Fruit fly (Drosophila melanogaster) whole organism, wandering third instar larva: Measurements from ENCODE around the gene UQCR-14.

Experiments used
- Abd-B ChIP-seq: fragments of >200 bp; optimal IDR thresholded peaks from 2 replicates; lab custom pipeline; 2017; ENCODE audit warnings: missing biosample characterization, missing genetic modification characterization
- CG9705 ChIP-seq: fragments of 200-800 bp; sonication (Bioruptor generic); optimal IDR thresholded peaks from 2 replicates; lab custom pipeline; 2018; ENCODE audit warnings: missing biosample characterization, mild to moderate bottlenecking, missing genetic modification characterization
- CrebA ChIP-seq: fragments of 200-800 bp; sonication (Bioruptor generic); optimal IDR thresholded peaks from 2 replicates; lab custom pipeline; 2016; ENCODE audit warnings: missing biosample characterization, mild to moderate bottlenecking, missing genetic modification characterization, borderline replicate concordance
- Dfd ChIP-seq: fragments of >200 bp; optimal IDR thresholded peaks from 2 replicates; lab custom pipeline; 2017; ENCODE audit warnings: missing biosample characterization, missing genetic modification characterization
- Dif ChIP-seq: fragments of 200-275, 200-300 bp; sonication (Bioruptor generic); optimal IDR thresholded peaks from 2 replicates; lab custom pipeline; 2018; ENCODE audit warnings: missing biosample characterization, missing genetic modification characterization; ENCODE audit not compliant: partially characterized antibody
- HLH106 ChIP-seq: fragments of 200-800 bp; optimal IDR thresholded peaks from 3 replicates; lab custom pipeline; 2019; ENCODE audit warnings: missing biosample characterization, mild to moderate bottlenecking, missing genetic modification characterization, moderate library complexity
- Hnf4 ChIP-seq: fragments of 200-800 bp; sonication (Bioruptor generic); optimal IDR thresholded peaks from 2 replicates; lab custom pipeline; 2016; ENCODE audit warnings: missing biosample characterization, mild to moderate bottlenecking, missing genetic modification characterization
- Hr83 ChIP-seq: fragments of 200-300 bp; sonication (Bioruptor generic); optimal IDR thresholded peaks from 2 replicates; lab custom pipeline; 2016; ENCODE audit warnings: missing biosample characterization, mild to moderate bottlenecking, missing genetic modification characterization, moderate library complexity; ENCODE audit not compliant: poor library complexity, severe bottlenecking
- Myc ChIP-seq: fragments of >200 bp; optimal IDR thresholded peaks from 2 replicates; lab custom pipeline; 2017
- N ChIP-seq: fragments of >200 bp; optimal IDR thresholded peaks from 2 replicates; lab custom pipeline; 2018; ENCODE audit warnings: missing biosample characterization, missing external identifiers, missing genetic modification characterization
- OdsH ChIP-seq: fragments of 200-800 bp; sonication (Bioruptor generic); optimal IDR thresholded peaks from 2 replicates; lab custom pipeline; 2016; ENCODE audit warnings: missing biosample characterization, mild to moderate bottlenecking, missing genetic modification characterization
- Rel ChIP-seq, 2 experiments: fragments of 200-800 bp; sonication (Bioruptor generic) in 1 of 2; optimal IDR thresholded peaks; 2 replicates in 1 of 2; 3 replicates in 1 of 2; lab custom pipeline; 2016 to 2019; ENCODE audit warnings: mild to moderate bottlenecking in 2 of 2, missing biosample characterization in 2 of 2, missing genetic modification characterization in 2 of 2, moderate library complexity in 1 of 2
- Sp1 ChIP-seq: fragments of 200-800 bp; sonication (Bioruptor generic); optimal IDR thresholded peaks from 3 replicates; lab custom pipeline; 2019; ENCODE audit warnings: missing biosample characterization, mild to moderate bottlenecking, missing genetic modification characterization, moderate library complexity
- Vsx2 ChIP-seq: fragments of 200-300, 225-300 bp; sonication (Bioruptor generic); optimal IDR thresholded peaks from 2 replicates; lab custom pipeline; 2018; ENCODE audit warnings: missing biosample characterization, missing genetic modification characterization; ENCODE audit not compliant: partially characterized antibody
- br ChIP-seq: fragments of 200-800 bp; sonication (Bioruptor generic); optimal IDR thresholded peaks from 2 replicates; lab custom pipeline; 2016; ENCODE audit warnings: missing biosample characterization, missing genetic modification characterization
- brk ChIP-seq: fragments of 200-800 bp; sonication (Bioruptor generic); optimal IDR thresholded peaks from 2 replicates; lab custom pipeline; 2016; ENCODE audit warnings: missing biosample characterization, mild to moderate bottlenecking, missing genetic modification characterization
- dl ChIP-seq, 2 experiments: fragments of 175-275, 200-275 bp in 1 of 2; fragments of 200-275 bp in 1 of 2; sonication (Bioruptor generic); optimal IDR thresholded peaks; lab custom pipeline; 2018; ENCODE audit warnings: mild to moderate bottlenecking in 2 of 2, missing biosample characterization in 2 of 2, missing genetic modification characterization in 2 of 2, moderate library complexity in 2 of 2; ENCODE audit not compliant: partially characterized antibody in 2 of 2, insufficient read depth in 1 of 2
- dmrt93B ChIP-seq: fragments of 200-800 bp; sonication (Bioruptor generic); optimal IDR thresholded peaks from 2 replicates; lab custom pipeline; 2018; ENCODE audit warnings: missing biosample characterization, mild to moderate bottlenecking, missing genetic modification characterization
- dsf ChIP-seq: sonication (Bioruptor generic); optimal IDR thresholded peaks from 2 replicates; lab custom pipeline; 2016; ENCODE audit warnings: missing biosample characterization, missing genetic modification characterization, borderline replicate concordance
- ey ChIP-seq: fragments of 200-800 bp; sonication (Bioruptor generic); optimal IDR thresholded peaks from 2 replicates; lab custom pipeline; 2016; ENCODE audit warnings: missing biosample characterization, missing genetic modification characterization
- foxo ChIP-seq, 2 experiments: fragments of 200-800 bp; sonication (Bioruptor generic); optimal IDR thresholded peaks; 2 replicates in 1 of 2; 3 replicates in 1 of 2; lab custom pipeline; 2016 to 2017; ENCODE audit warnings: missing biosample characterization in 2 of 2, missing genetic modification characterization in 2 of 2
- fru ChIP-seq: fragments of 200-800 bp; sonication (Bioruptor generic); optimal IDR thresholded peaks from 3 replicates; lab custom pipeline; 2016; ENCODE audit warnings: missing biosample characterization, mild to moderate bottlenecking, missing genetic modification characterization
- h ChIP-seq: fragments of 200-800 bp; sonication (Bioruptor generic); optimal IDR thresholded peaks from 3 replicates; lab custom pipeline; 2016; ENCODE audit warnings: missing biosample characterization, mild to moderate bottlenecking, missing genetic modification characterization
- jim ChIP-seq: fragments of 175-275, 200-325 bp; sonication (Bioruptor generic); optimal IDR thresholded peaks from 2 replicates; lab custom pipeline; 2016; ENCODE audit warnings: missing biosample characterization, mild to moderate bottlenecking, missing genetic modification characterization
- lola ChIP-seq: fragments of >200 bp; optimal IDR thresholded peaks from 2 replicates; lab custom pipeline; 2017; ENCODE audit warnings: missing biosample characterization, missing genetic modification characterization
- pan ChIP-seq: fragments of >200 bp; optimal IDR thresholded peaks from 2 replicates; lab custom pipeline; 2017
- psq ChIP-seq: fragments of 200-800 bp; sonication (Bioruptor generic); optimal IDR thresholded peaks from 3 replicates; lab custom pipeline; 2017; ENCODE audit warnings: missing biosample characterization, mild to moderate bottlenecking, missing genetic modification characterization, moderate library complexity
- rgr ChIP-seq: fragments of 200-800 bp; sonication (Bioruptor generic); optimal IDR thresholded peaks from 3 replicates; lab custom pipeline; 2016; ENCODE audit warnings: missing biosample characterization, mild to moderate bottlenecking, missing genetic modification characterization
- sage ChIP-seq: fragments of 200-800 bp; sonication (Bioruptor generic); optimal IDR thresholded peaks from 2 replicates; lab custom pipeline; 2016; ENCODE audit warnings: missing biosample characterization, mild to moderate bottlenecking, missing genetic modification characterization
- sv ChIP-seq: fragments of 200-800 bp; sonication (Bioruptor generic); optimal IDR thresholded peaks from 3 replicates; lab custom pipeline; 2016; ENCODE audit warnings: missing biosample characterization, missing genetic modification characterization
- usp ChIP-seq: fragments of >200 bp; optimal IDR thresholded peaks from 2 replicates; lab custom pipeline; 2017; ENCODE audit warnings: missing biosample characterization, missing genetic modification characterization
- woc ChIP-seq: sonication (Bioruptor generic); optimal IDR thresholded peaks from 2 replicates; lab custom pipeline; 2016; ENCODE audit warnings: missing biosample characterization, mild to moderate bottlenecking, missing genetic modification characterization

The UQCR-14 gene

dm6 chrX:16275168-16275853 lies 10.8 kb upstream of the UQCR-14 start:
- no peak for TF ChIP-seq Hnf4 (GFP tag; lab: Kevin White, UChicago)
- TF ChIP-seq foxo (GFP tag; optimal IDR thresholded peaks at IDR 0.05; lab: Kevin White, UChicago): no peak
- no peak for TF ChIP-seq CrebA (GFP tag; lab: Kevin White, UChicago)
- no peak for TF ChIP-seq jim (GFP tag; lab: Kevin White, UChicago)
- no peak for TF ChIP-seq sv (GFP tag; lab: Kevin White, UChicago)
- no peak for TF ChIP-seq OdsH (GFP tag; lab: Kevin White, UChicago)
- no peak for TF ChIP-seq br (GFP tag; lab: Kevin White, UChicago)
- TF ChIP-seq, all 38 proteins: peak for 0

DNA sequence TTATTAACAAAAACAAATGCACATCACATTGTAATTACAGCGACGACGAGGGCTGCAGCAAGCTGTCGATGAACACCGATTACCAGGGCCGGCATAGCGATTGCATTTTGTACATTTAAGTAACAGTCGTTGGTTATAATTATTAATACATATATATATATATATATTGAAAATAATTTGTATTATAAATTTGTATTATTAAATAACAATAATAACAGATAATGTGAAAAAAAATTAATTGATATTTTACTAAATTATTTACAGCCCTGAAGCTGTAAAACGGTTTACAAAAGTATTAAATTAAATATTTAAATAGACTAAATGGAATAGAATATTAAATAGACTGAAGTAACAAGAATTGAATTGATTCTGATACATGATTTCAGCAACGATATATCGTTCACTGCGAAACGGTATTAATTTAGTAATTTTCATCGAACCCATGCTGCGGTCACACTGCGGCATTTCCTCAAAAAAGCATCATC lies 10.2 kb upstream of the UQCR-14 start, which contains the start of the genes kat80 and Prosalpha4:
kat80 (minus strand) TSS at position 327 of the 485 bp plus-strand sequence.
Prosalpha4 (plus strand) TSS at position 417 of the 485 bp plus-strand sequence.
- TF ChIP-seq Dfd (GFP tag; lab: Kevin White, UChicago) (no peak), foxo (GFP tag; optimal IDR thresholded peaks at IDR 0.05; lab: Kevin White, UChicago) (peak in 1 of 2 experiments; percentile 75), Myc (lab: Kevin White, UChicago) (peak; percentile 1), lola (GFP tag; lab: Kevin White, UChicago) (no peak), Abd-B (GFP tag; lab: Kevin White, UChicago) (no peak), Hr83 (no peak), rgr (GFP tag; lab: Kevin White, UChicago) (no peak), Hnf4 (GFP tag; lab: Kevin White, UChicago) (peak; percentile 1), psq (peak; percentile 21), fru (peak; percentile 29), ey (no peak), Rel (GFP tag; optimal IDR thresholded peaks at IDR 0.05; lab: Kevin White, UChicago) (no peak), Rel (tag; optimal IDR thresholded peaks at IDR 0.05; lab: Kevin White, UChicago) (no peak), woc (GFP tag; lab: Kevin White, UChicago) (peak; percentile 23), Sp1 (GFP tag; lab: Kevin White, UChicago) (peak; percentile 36), HLH106 (tag; lab: Kevin White, UChicago) (peak; percentile 57), h (no peak), sv (GFP tag; lab: Kevin White, UChicago) (peak; percentile 10)

- peak in 1 of 2 experiments; percentile 29 for TF ChIP-seq foxo (GFP tag; optimal IDR thresholded peaks at IDR 0.05; lab: Kevin White, UChicago)
- TF ChIP-seq psq: no peak
- TF ChIP-seq HLH106 (tag; lab: Kevin White, UChicago): no peak
- TF ChIP-seq fru: peak; percentile 1
- no peak for TF ChIP-seq br (GFP tag; lab: Kevin White, UChicago)
- no peak for TF ChIP-seq Hr83
- TF ChIP-seq dmrt93B: no peak
- TF ChIP-seq pan: no peak
- no peak for TF ChIP-seq CG9705 (GFP tag; lab: Kevin White, UChicago)
- no peak for TF ChIP-seq Dfd (GFP tag; lab: Kevin White, UChicago)
- TF ChIP-seq h: peak; percentile 23
- TF ChIP-seq dsf (GFP tag; lab: Kevin White, UChicago): no peak
- no peak for TF ChIP-seq Hnf4 (GFP tag; lab: Kevin White, UChicago)
- peak; percentile 22 for TF ChIP-seq sv (GFP tag; lab: Kevin White, UChicago)
- TF ChIP-seq N: peak; percentile 1
- no peak for TF ChIP-seq Vsx2 (GFP tag; lab: Kevin White, UChicago)
- no peak for TF ChIP-seq brk (GFP tag; lab: Kevin White, UChicago)
- no peak for TF ChIP-seq Myc (lab: Kevin White, UChicago)
- no peak for TF ChIP-seq dl (GFP tag; optimal IDR thresholded peaks at IDR 0.05; lab: Kevin White, UChicago; ENCODE audit: insufficient read depth in 1 of 2, partially characterized antibody in 2 of 2)
- TF ChIP-seq sage (GFP tag; lab: Kevin White, UChicago): no peak
- no peak for TF ChIP-seq Sp1 (GFP tag; lab: Kevin White, UChicago)
- no peak for TF ChIP-seq woc (GFP tag; lab: Kevin White, UChicago)
- peak; percentile 78 for TF ChIP-seq Dif
- TF ChIP-seq rgr (GFP tag; lab: Kevin White, UChicago): peak; percentile 20
- TF ChIP-seq usp: no peak
- TF ChIP-seq, all 38 proteins: peak for 7
These were observed 8.1 kb upstream of the UQCR-14 start, which contains the start of gene eas for dm6 chrX:16277878-16278506. eas (plus strand) TSS chrX:16278328.
